Worm (Caenorhabditis elegans) whole organism, young adult: Measurements from ENCODE around the gene wapl-1.
A peak's percentile ranks its signal among the peaks of the same experiment; 100 is the strongest.

Experiments
- B0336.3 ChIP-seq: fragments of 200-800 bp; sonication (Bioruptor generic); IDR thresholded peaks from 2 replicates; pipeline ENCODE4 v1.3.6; 2022; ENCODE audit warnings: missing genetic modification characterization, missing compliant biosample characterization
- F23B12.7 ChIP-seq: sonication (generic microtip); optimal IDR thresholded peaks from 2 replicates; lab custom pipeline; 2017; ENCODE audit warnings: missing genetic modification characterization, mild to moderate bottlenecking, missing compliant biosample characterization, antibody characterized with exemption, moderate library complexity; ENCODE audit not compliant: insufficient read depth
- Y56A3A.18 ChIP-seq: fragments of 200-800 bp; sonication (Bioruptor generic); IDR thresholded peaks from 2 replicates; pipeline ENCODE4 v1.3.6; 2022; ENCODE audit warnings: missing genetic modification reagents, missing genetic modification characterization, missing compliant biosample characterization
- efl-1 ChIP-seq: fragments of 150-350 bp; optimal IDR thresholded peaks from 2 replicates; lab custom pipeline; 2014; ENCODE audit warnings: missing biosample characterization, missing genetic modification reagents, missing genetic modification characterization
- egl-44 ChIP-seq: fragments of 200-800 bp; sonication (Bioruptor generic); IDR thresholded peaks from 2 replicates; pipeline ENCODE4 v1.3.6; 2022; ENCODE audit warnings: missing genetic modification reagents, missing genetic modification characterization, missing compliant biosample characterization
- pha-4 ChIP-seq: fragments of 150-350 bp; sonication (generic microtip); optimal IDR thresholded peaks from 2 replicates; lab custom pipeline; 2014; ENCODE audit warnings: missing biosample characterization, missing genetic modification reagents, missing genetic modification characterization
- snpc-4 ChIP-seq, 5 experiments: fragments of 150-350 bp in 1 of 5; sonication (generic microtip) in 4 of 5; optimal IDR thresholded peaks; 2 replicates each; lab custom pipeline; 2014 to 2018; ENCODE audit warnings: missing genetic modification characterization in 5 of 5, missing biosample characterization in 3 of 5, antibody characterized with exemption in 2 of 5, mild to moderate bottlenecking in 2 of 5, missing compliant biosample characterization in 2 of 5, missing genotype in 2 of 5, moderate library complexity in 2 of 5, missing genetic modification reagents in 1 of 5
- unc-130 ChIP-seq: sonication (generic microtip); optimal IDR thresholded peaks from 2 replicates; lab custom pipeline; 2016; ENCODE audit warnings: missing genetic modification reagents, missing genetic modification characterization, missing compliant biosample characterization

DNA sequence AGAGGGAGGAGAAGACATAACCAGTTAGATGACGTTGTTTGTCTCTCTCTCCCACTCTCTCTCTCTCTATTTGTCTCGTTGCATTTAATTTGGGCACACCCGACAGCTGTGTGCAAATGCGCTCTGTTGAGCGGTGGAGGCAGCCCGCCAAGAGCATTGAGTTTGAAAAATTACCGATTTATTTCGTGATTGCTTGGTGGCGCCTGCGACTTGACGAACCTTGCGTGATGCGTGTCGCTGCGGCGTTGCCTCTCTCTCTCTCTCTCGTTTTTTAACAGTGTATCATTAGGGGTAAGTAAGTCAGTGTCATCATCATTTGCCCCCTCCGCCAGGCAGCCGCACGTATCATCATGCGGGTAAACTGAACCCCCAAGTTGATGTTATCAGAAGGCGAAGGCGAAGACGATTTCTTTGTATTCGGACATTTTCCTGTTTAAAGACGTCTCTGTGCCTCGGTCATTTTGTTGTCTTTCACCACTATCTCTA lies 39.4 kb downstream of the wapl-1 start:
- TF ChIP-seq B0336.3 (GFP tag; lab: Robert Waterston, UW) (peak; percentile 32; the same call in 1 of the 2 replicates), unc-130 (GFP tag; lab: Kevin White, UChicago) (no peak), snpc-4 (GFP tag; optimal IDR thresholded peaks at IDR 0.05; lab: Kevin White, UChicago) (no peak), snpc-4 (tag; optimal IDR thresholded peaks at IDR 0.05; lab: Kevin White, UChicago) (peak in 2 of 4 experiments; percentile 3 to 55), Y56A3A.18 (0 out of 2 replicates have a peak, but pooled peaks have one; percentile 15), egl-44 (no peak), efl-1 (GFP tag; lab: Kevin White, UChicago) (no peak), pha-4 (tag; lab: Kevin White, UChicago) (no peak), F23B12.7 (tag; lab: Kevin White, UChicago) (no peak)
